Worm (Caenorhabditis elegans) whole organism, mixed stage, embryonic: Measurements from ENCODE around the gene C16B8.2.

ENCODE experiments used
- M03D4.4 ChIP-seq: sonication (generic microtip); optimal IDR thresholded peaks from 2 replicates; lab custom pipeline; 2017; ENCODE audit warnings: mild to moderate bottlenecking, missing genetic modification characterization, missing compliant biosample characterization
- bed-3 ChIP-seq: fragments of 200-800 bp; sonication (Bioruptor generic); optimal IDR thresholded peaks from 3 replicates; lab custom pipeline; 2018; ENCODE audit warnings: mild to moderate bottlenecking, missing genetic modification characterization, moderate library complexity, missing compliant biosample characterization
- blmp-1 ChIP-seq: fragments of 150-350 bp; optimal IDR thresholded peaks from 2 replicates; lab custom pipeline; 2014; ENCODE audit warnings: missing biosample characterization, missing genetic modification characterization
- ceh-39 ChIP-seq: fragments of 150-350 bp; optimal IDR thresholded peaks from 2 replicates; lab custom pipeline; 2014; ENCODE audit warnings: missing biosample characterization, missing genetic modification characterization
- ceh-43 ChIP-seq: fragments of 200-800 bp; sonication (Bioruptor generic); optimal IDR thresholded peaks from 2 replicates; lab custom pipeline; 2018; ENCODE audit warnings: mild to moderate bottlenecking, missing genetic modification characterization, moderate library complexity, missing compliant biosample characterization
- ceh-83 ChIP-seq: fragments of 200-800 bp; sonication (Bioruptor generic); optimal IDR thresholded peaks from 2 replicates; lab custom pipeline; 2018; ENCODE audit warnings: mild to moderate bottlenecking, missing genetic modification characterization, missing compliant biosample characterization
- ces-1 ChIP-seq: fragments of 150-350 bp; optimal IDR thresholded peaks from 2 replicates; lab custom pipeline; 2014; ENCODE audit warnings: missing biosample characterization, missing genetic modification reagents, missing genetic modification characterization
- cnd-1 ChIP-seq: fragments of 200-800 bp; sonication (Bioruptor generic); optimal IDR thresholded peaks from 2 replicates; lab custom pipeline; 2018; ENCODE audit warnings: mild to moderate bottlenecking, missing genetic modification characterization, missing compliant biosample characterization
- drap-1 ChIP-seq: fragments of 200-800 bp; sonication (Bioruptor generic); optimal IDR thresholded peaks from 3 replicates; lab custom pipeline; 2018; ENCODE audit warnings: mild to moderate bottlenecking, missing genetic modification characterization, missing compliant biosample characterization
- elt-1 ChIP-seq: sonication (generic microtip); optimal IDR thresholded peaks from 2 replicates; lab custom pipeline; 2017; ENCODE audit warnings: missing genetic modification characterization, mild to moderate bottlenecking, missing compliant biosample characterization, antibody characterized with exemption, moderate library complexity, borderline replicate concordance; ENCODE audit not compliant: insufficient read depth
- elt-3 ChIP-seq: fragments of 150-350 bp; optimal IDR thresholded peaks from 2 replicates; lab custom pipeline; 2014; ENCODE audit warnings: missing biosample characterization, missing genetic modification characterization
- flh-1 ChIP-seq: fragments of 200-800 bp; sonication (Bioruptor generic); optimal IDR thresholded peaks from 2 replicates; lab custom pipeline; 2018; ENCODE audit warnings: mild to moderate bottlenecking, missing genetic modification characterization, moderate library complexity, missing compliant biosample characterization
- ham-2 ChIP-seq: fragments of 200-800 bp; sonication (Bioruptor generic); optimal IDR thresholded peaks from 2 replicates; lab custom pipeline; 2018; ENCODE audit warnings: mild to moderate bottlenecking, missing genetic modification characterization, missing compliant biosample characterization
- hlh-1 ChIP-seq: fragments of 150-350 bp; optimal IDR thresholded peaks from 2 replicates; lab custom pipeline; 2014; ENCODE audit warnings: missing biosample characterization, missing genetic modification reagents, missing genetic modification characterization
- lsy-2 ChIP-seq: fragments of 150-350 bp; optimal IDR thresholded peaks from 2 replicates; lab custom pipeline; 2014; ENCODE audit warnings: missing biosample characterization, missing genetic modification characterization
- mab-5 ChIP-seq: fragments of 150-350 bp; optimal IDR thresholded peaks from 2 replicates; lab custom pipeline; 2014; ENCODE audit warnings: missing biosample characterization, missing genetic modification characterization
- mep-1 ChIP-seq: fragments of 150-350 bp; optimal IDR thresholded peaks from 2 replicates; lab custom pipeline; 2017; ENCODE audit warnings: missing biosample characterization, missing genetic modification reagents, missing genetic modification characterization, inconsistent platforms
- mls-2 ChIP-seq: sonication (generic microtip); optimal IDR thresholded peaks from 2 replicates; lab custom pipeline; 2016; ENCODE audit warnings: mild to moderate bottlenecking, missing genetic modification characterization, moderate library complexity, missing compliant biosample characterization
- nhr-12 ChIP-seq: fragments of 150-350 bp; optimal IDR thresholded peaks from 2 replicates; lab custom pipeline; 2014; ENCODE audit warnings: missing biosample characterization, missing genetic modification characterization
- nhr-2 ChIP-seq: fragments of 150-350 bp; optimal IDR thresholded peaks from 2 replicates; lab custom pipeline; 2014; ENCODE audit warnings: missing biosample characterization, missing genetic modification characterization
- nhr-237 ChIP-seq: fragments of 150-350 bp; optimal IDR thresholded peaks from 2 replicates; lab custom pipeline; 2014; ENCODE audit warnings: missing biosample characterization, missing genetic modification characterization
- nhr-28 ChIP-seq: fragments of 150-350 bp; optimal IDR thresholded peaks from 2 replicates; lab custom pipeline; 2014; ENCODE audit warnings: missing biosample characterization, missing genetic modification characterization
- nhr-76 ChIP-seq: sonication (generic microtip); optimal IDR thresholded peaks from 2 replicates; lab custom pipeline; 2017; ENCODE audit warnings: missing biosample characterization, missing genetic modification characterization
- pha-4 ChIP-seq: fragments of 150-350 bp; optimal IDR thresholded peaks from 2 replicates; lab custom pipeline; 2018; ENCODE audit warnings: missing biosample characterization, missing genetic modification reagents, missing genetic modification characterization
- sem-2 ChIP-seq: fragments of 200-800 bp; sonication (Bioruptor generic); optimal IDR thresholded peaks from 2 replicates; lab custom pipeline; 2018; ENCODE audit warnings: mild to moderate bottlenecking, missing genetic modification characterization, missing compliant biosample characterization
- snpc-4 ChIP-seq: fragments of 150-350 bp; optimal IDR thresholded peaks from 2 replicates; lab custom pipeline; 2014; ENCODE audit warnings: missing biosample characterization, missing genetic modification characterization
- sptf-1 ChIP-seq: sonication (generic microtip); optimal IDR thresholded peaks from 2 replicates; lab custom pipeline; 2017; ENCODE audit warnings: mild to moderate bottlenecking, missing genetic modification characterization, moderate library complexity, missing compliant biosample characterization
- tbx-8 ChIP-seq: fragments of 200-800 bp; sonication (Bioruptor generic); optimal IDR thresholded peaks from 2 replicates; lab custom pipeline; 2018; ENCODE audit warnings: mild to moderate bottlenecking, missing genetic modification characterization, moderate library complexity, missing compliant biosample characterization
- unc-120 ChIP-seq: sonication (generic microtip); optimal IDR thresholded peaks from 2 replicates; lab custom pipeline; 2017; ENCODE audit warnings: missing genetic modification characterization, missing compliant biosample characterization; ENCODE audit not compliant: poor library complexity, severe bottlenecking
- unc-62 ChIP-seq: fragments of 150-350 bp; optimal IDR thresholded peaks from 2 replicates; lab custom pipeline; 2014; ENCODE audit warnings: missing biosample characterization, missing genetic modification reagents, missing genetic modification characterization
- zip-8 ChIP-seq: fragments of 150-350 bp; optimal IDR thresholded peaks from 2 replicates; lab custom pipeline; 2014; ENCODE audit warnings: missing biosample characterization, missing genetic modification characterization
- ztf-11 ChIP-seq: fragments of 150-350 bp; optimal IDR thresholded peaks from 2 replicates; lab custom pipeline; 2014; ENCODE audit warnings: missing biosample characterization, missing genetic modification characterization

The C16B8.2 gene

ce11 chrX:3990495-3990894, 24.3 kb upstream of the C16B8.2 start:
- no peak for TF ChIP-seq hlh-1
- TF ChIP-seq sem-2 (GFP tag; lab: Kevin White, UChicago) = no peak
- no peak for TF ChIP-seq zip-8 (tag; lab: Kevin White, UChicago)
- TF ChIP-seq bed-3 = no peak
- no peak for TF ChIP-seq M03D4.4 (tag; lab: Kevin White, UChicago)
- TF ChIP-seq nhr-76 (tag; lab: Kevin White, UChicago) = no peak
- no peak for TF ChIP-seq nhr-12 (tag; lab: Kevin White, UChicago)
- TF ChIP-seq lsy-2 (tag; lab: Kevin White, UChicago) = no peak
- TF ChIP-seq elt-3 = no peak
- no peak for TF ChIP-seq cnd-1 (tag; lab: Kevin White, UChicago)
- no peak for TF ChIP-seq tbx-8 (GFP tag; lab: Kevin White, UChicago)
- TF ChIP-seq unc-62 (GFP tag; lab: Kevin White, UChicago) = no peak
- no peak for TF ChIP-seq snpc-4 (tag; lab: Kevin White, UChicago)
- no peak for TF ChIP-seq ham-2
- TF ChIP-seq sptf-1 (tag; lab: Kevin White, UChicago) = no peak
- TF ChIP-seq nhr-237 (tag; lab: Kevin White, UChicago) = no peak
- TF ChIP-seq nhr-28 (tag; lab: Kevin White, UChicago) = no peak
- TF ChIP-seq ceh-43 (GFP tag; lab: Kevin White, UChicago) = no peak
- no peak for TF ChIP-seq flh-1 (GFP tag; lab: Kevin White, UChicago)
- no peak for TF ChIP-seq elt-1 (tag; lab: Kevin White, UChicago)

- TF ChIP-seq nhr-76 (tag; lab: Kevin White, UChicago) (no peak), ztf-11 (tag; lab: Kevin White, UChicago) (no peak), ces-1 (GFP tag; lab: Kevin White, UChicago) (peak; percentile 74)
Observed at ce11 chrX:3988575-3988974, 22.3 kb upstream of the C16B8.2 start.

ce11 chrX:3982370-3982769, 16.1 kb upstream of the C16B8.2 start:
- TF ChIP-seq unc-120 = no peak
- no peak for TF ChIP-seq zip-8 (tag; lab: Kevin White, UChicago)

- TF ChIP-seq ces-1 (GFP tag; lab: Kevin White, UChicago) (peak; percentile 66), ceh-43 (GFP tag; lab: Kevin White, UChicago) (no peak), zip-8 (tag; lab: Kevin White, UChicago) (no peak), lsy-2 (tag; lab: Kevin White, UChicago) (no peak)
Observed at ce11 chrX:3979146-3979545, 12.9 kb upstream of the C16B8.2 start.

ce11 chrX:3977271-3977670, 11.0 kb upstream of the C16B8.2 start:
- TF ChIP-seq zip-8 (tag; lab: Kevin White, UChicago) (peak; percentile 92), bed-3 (no peak), nhr-2 (tag; lab: Kevin White, UChicago) (peak; percentile 83), unc-62 (GFP tag; lab: Kevin White, UChicago) (no peak), ceh-43 (GFP tag; lab: Kevin White, UChicago) (no peak), sem-2 (GFP tag; lab: Kevin White, UChicago) (no peak), ceh-39 (tag; lab: Kevin White, UChicago) (no peak), mab-5 (no peak), flh-1 (GFP tag; lab: Kevin White, UChicago) (no peak), blmp-1 (tag; lab: Kevin White, UChicago) (no peak), ceh-83 (GFP tag; lab: Kevin White, UChicago) (no peak), nhr-76 (tag; lab: Kevin White, UChicago) (no peak), mls-2 (tag; lab: Kevin White, UChicago) (peak; percentile 37), tbx-8 (GFP tag; lab: Kevin White, UChicago) (no peak), pha-4 (no peak), lsy-2 (tag; lab: Kevin White, UChicago) (no peak), elt-3 (no peak), sptf-1 (tag; lab: Kevin White, UChicago) (no peak), ztf-11 (tag; lab: Kevin White, UChicago) (no peak), ces-1 (GFP tag; lab: Kevin White, UChicago) (no peak), drap-1 (GFP tag; lab: Kevin White, UChicago) (no peak), unc-120 (no peak), mep-1 (no peak)
